Fruit fly (Drosophila melanogaster): ENCODE data around the gene CG33630.

Gene CG33630

dm6 chr3R:10042664-10043372 lies 19.6 kb upstream of the CG33630 start, which contains the start of the genes Mical and CG3909 (continued):
- TF ChIP-seq CG1529 (GFP tag; optimal IDR thresholded peaks at IDR 0.05) (peak; percentile 15), luna (GFP tag; optimal IDR thresholded peaks at IDR 0.05) (no peak), CG9876 (GFP tag; optimal IDR thresholded peaks at IDR 0.05) (no peak), CG4360 (GFP tag; IDR thresholded peaks at IDR 0.05) (no peak), Rfx (GFP tag; IDR thresholded peaks at IDR 0.05) (peak; percentile 95), rib (GFP tag; IDR thresholded peaks at IDR 0.05) (peak; percentile 57; the same call in 1 of the 2 replicates), chif (GFP tag; optimal IDR thresholded peaks at IDR 0.05) (peak in 1 of 2 experiments; percentile 10), ems (GFP tag; optimal IDR thresholded peaks at IDR 0.05) (peak; percentile 42), CHES-1-like (GFP tag; optimal IDR thresholded peaks at IDR 0.05) (peak; percentile 52), CG5180 (GFP tag; optimal IDR thresholded peaks at IDR 0.05) (peak; percentile 32), her (GFP tag; optimal IDR thresholded peaks at IDR 0.05) (no peak), stwl (tag; optimal IDR thresholded peaks at IDR 0.05) (peak; percentile 61), CG8281 (tag; optimal IDR thresholded peaks at IDR 0.05) (peak; percentile 41), Gug (GFP tag; IDR thresholded peaks at IDR 0.05) (peak; percentile 77; the same call in 3 of the 4 replicates), Bteb2 (GFP tag; optimal IDR thresholded peaks at IDR 0.05) (peak; percentile 49), CG18764 (GFP tag; optimal IDR thresholded peaks at IDR 0.05) (peak; percentile 79), abd-A (tag; optimal IDR thresholded peaks at IDR 0.05) (no peak), Sox102F (GFP tag; optimal IDR thresholded peaks at IDR 0.05) (peak; percentile 89), CG42726 (GFP tag; IDR thresholded peaks at IDR 0.05; ENCODE audit: partially characterized antibody) (peak; percentile 51; the same call in 1 of the 2 replicates), phol (tag; optimal IDR thresholded peaks at IDR 0.05) (peak; percentile 92), sug (tag; optimal IDR thresholded peaks at IDR 0.05) (peak; percentile 87), peb (GFP tag; IDR thresholded peaks at IDR 0.05) (peak; percentile 50; the same call in 1 of the 2 replicates), Optix (GFP tag; IDR thresholded peaks at IDR 0.05) (0 out of 3 replicates have a peak, but pooled peaks have one; percentile 7), so (GFP tag; IDR thresholded peaks at IDR 0.05) (peak; percentile 74), CG12391 (tag; optimal IDR thresholded peaks at IDR 0.05) (peak; percentile 94), CoRest (tag; optimal IDR thresholded peaks at IDR 0.05) (peak; percentile 93), shn (GFP tag; optimal IDR thresholded peaks at IDR 0.05) (no peak), usp (GFP tag; optimal IDR thresholded peaks at IDR 0.05) (no peak), CG11723 (GFP tag; optimal IDR thresholded peaks at IDR 0.05) (peak; percentile 43), dysf (GFP tag; IDR thresholded peaks at IDR 0.05) (peak; percentile 90), CG15514 (GFP tag; optimal IDR thresholded peaks at IDR 0.05) (peak; percentile 59), Camta (GFP tag; optimal IDR thresholded peaks at IDR 0.05) (no peak), zen (tag; optimal IDR thresholded peaks at IDR 0.05) (peak; percentile 82), Doc3 (GFP tag; IDR thresholded peaks at IDR 0.05; ENCODE audit: partially characterized antibody) (no peak), CG18476 (GFP tag; optimal IDR thresholded peaks at IDR 0.05) (peak; percentile 45), TFAM (GFP tag; optimal IDR thresholded peaks at IDR 0.05) (no peak), jing (GFP tag; optimal IDR thresholded peaks at IDR 0.05) (no peak), sens (GFP tag) (peak; percentile 85), ab (GFP tag; optimal IDR thresholded peaks at IDR 0.05) (no peak), CG15696 (tag; optimal IDR thresholded peaks at IDR 0.05) (peak; percentile 80), gt (GFP tag; IDR thresholded peaks at IDR 0.05) (peak; percentile 61), CG4282 (GFP tag; optimal IDR thresholded peaks at IDR 0.05) (peak; percentile 50), CG12942 (GFP tag; optimal IDR thresholded peaks at IDR 0.05) (peak; percentile 85), CG8359 (GFP tag; optimal IDR thresholded peaks at IDR 0.05; ENCODE audit: borderline replicate concordance) (peak; percentile 45), CG6791 (GFP tag; IDR thresholded peaks at IDR 0.05; ENCODE audit: partially characterized antibody) (0 out of 3 replicates have a peak, but pooled peaks have one; percentile 30), Taf1 (GFP tag; IDR thresholded peaks at IDR 0.05) (peak; percentile 87), CG3065 (GFP tag; optimal IDR thresholded peaks at IDR 0.05) (peak; percentile 38), ind (GFP tag; optimal IDR thresholded peaks at IDR 0.05) (peak; percentile 86), mirr (GFP tag; optimal IDR thresholded peaks at IDR 0.05) (no peak)

Data from whole organism, embryonic.